Worm (Caenorhabditis elegans) whole organism, L1 larva: Measurements from ENCODE around the gene nlp-58.

Source experiments
- C04F5.9 ChIP-seq: sonication (generic microtip); optimal IDR thresholded peaks from 2 replicates; lab custom pipeline; 2016; ENCODE audit warnings: missing genetic modification characterization, missing compliant biosample characterization
- C34B4.2 ChIP-seq: sonication (generic microtip); optimal IDR thresholded peaks from 2 replicates; lab custom pipeline; 2017; ENCODE audit warnings: mild to moderate bottlenecking, missing genetic modification characterization, missing compliant biosample characterization
- F16B12.6 ChIP-seq: fragments of 150-350 bp; optimal IDR thresholded peaks from 2 replicates; lab custom pipeline; 2014; ENCODE audit warnings: missing biosample characterization, missing genetic modification characterization
- Y116A8C.19 ChIP-seq: sonication (generic microtip); optimal IDR thresholded peaks from 2 replicates; lab custom pipeline; 2016; ENCODE audit warnings: missing compliant biosample characterization, missing genetic modification characterization, borderline replicate concordance
- aha-1 ChIP-seq: fragments of 150-350 bp; optimal IDR thresholded peaks from 2 replicates; lab custom pipeline; 2014; ENCODE audit warnings: missing biosample characterization, missing genetic modification characterization
- alr-1 ChIP-seq: fragments of 200-800 bp; sonication (Bioruptor generic); optimal IDR thresholded peaks from 2 replicates; lab custom pipeline; 2018; ENCODE audit warnings: borderline replicate concordance, mild to moderate bottlenecking, missing genetic modification characterization, missing compliant biosample characterization
- aly-2 ChIP-seq: fragments of 150-350 bp; optimal IDR thresholded peaks from 2 replicates; lab custom pipeline; 2014; ENCODE audit warnings: missing biosample characterization, missing genetic modification characterization
- ceh-63 ChIP-seq: fragments of 200-800 bp; sonication (Bioruptor generic); optimal IDR thresholded peaks from 2 replicates; lab custom pipeline; 2018; ENCODE audit warnings: mild to moderate bottlenecking, missing genetic modification characterization, missing compliant biosample characterization
- ceh-8 ChIP-seq: fragments of 200-800 bp; sonication (Bioruptor generic); optimal IDR thresholded peaks from 2 replicates; lab custom pipeline; 2018; ENCODE audit warnings: mild to moderate bottlenecking, missing genetic modification characterization, moderate library complexity, missing compliant biosample characterization
- ceh-88 ChIP-seq: fragments of 200-800 bp; sonication (Bioruptor generic); IDR thresholded peaks from 2 replicates; pipeline ENCODE4 v1.3.6; 2022; ENCODE audit warnings: missing genetic modification characterization, missing compliant biosample characterization
- ceh-90 ChIP-seq: sonication (generic microtip); optimal IDR thresholded peaks from 2 replicates; lab custom pipeline; 2016; ENCODE audit warnings: missing genetic modification characterization, missing compliant biosample characterization
- dpl-1 ChIP-seq, 3 experiments: fragments of 150-350 bp in 2 of 3; sonication (generic microtip) in 1 of 3; optimal IDR thresholded peaks; 2 replicates each; lab custom pipeline; 2014 to 2017; ENCODE audit warnings: missing biosample characterization in 3 of 3, missing genetic modification characterization in 3 of 3, missing genetic modification reagents in 3 of 3
- dsc-1 ChIP-seq: sonication (generic microtip); optimal IDR thresholded peaks from 2 replicates; lab custom pipeline; 2016; ENCODE audit warnings: mild to moderate bottlenecking, missing genetic modification characterization, missing compliant biosample characterization
- efl-1 ChIP-seq, 4 experiments: fragments of 150-350 bp; optimal IDR thresholded peaks in 3 of 4; peaks in 1 of 4; 1 replicate in 1 of 4; 2 replicates in 3 of 4; lab custom pipeline; 2014; ENCODE audit warnings: missing biosample characterization in 2 of 4, missing genetic modification characterization in 2 of 4, missing genetic modification reagents in 2 of 4
- efl-3 ChIP-seq: fragments of 200-800 bp; sonication (Bioruptor generic); optimal IDR thresholded peaks from 2 replicates; lab custom pipeline; 2018; ENCODE audit warnings: mild to moderate bottlenecking, missing genetic modification characterization, missing compliant biosample characterization
- egl-27 ChIP-seq, 2 experiments: fragments of 150-350 bp in 1 of 2; sonication (generic microtip); optimal IDR thresholded peaks; 3 replicates each; lab custom pipeline; 2017 to 2018; ENCODE audit warnings: missing biosample characterization in 2 of 2, missing genetic modification characterization in 2 of 2, missing genetic modification reagents in 2 of 2
- fkh-10 ChIP-seq: sonication (generic microtip); optimal IDR thresholded peaks from 2 replicates; lab custom pipeline; 2017; ENCODE audit warnings: missing biosample characterization, missing genetic modification reagents, missing genetic modification characterization
- fkh-4 ChIP-seq: sonication (generic microtip); optimal IDR thresholded peaks from 2 replicates; lab custom pipeline; 2016; ENCODE audit warnings: missing compliant biosample characterization, missing genetic modification characterization, borderline replicate concordance
- grh-1 ChIP-seq: fragments of 200-800 bp; sonication (Bioruptor generic); IDR thresholded peaks from 2 replicates; pipeline ENCODE4 v1.3.6; 2022; ENCODE audit warnings: missing genetic modification reagents, missing genetic modification characterization, missing compliant biosample characterization
- hpl-2 ChIP-seq: fragments of 150-350 bp; optimal IDR thresholded peaks from 2 replicates; lab custom pipeline; 2014; ENCODE audit warnings: missing biosample characterization, missing genetic modification reagents, missing genetic modification characterization
- irx-1 ChIP-seq: sonication (generic microtip); optimal IDR thresholded peaks from 2 replicates; lab custom pipeline; 2016; ENCODE audit warnings: missing genetic modification characterization, missing compliant biosample characterization
- jun-1 ChIP-seq: fragments of 150-350 bp; optimal IDR thresholded peaks from 2 replicates; lab custom pipeline; 2014; ENCODE audit warnings: missing biosample characterization, missing genetic modification reagents, missing genetic modification characterization
- lin-13 ChIP-seq: fragments of 150-350 bp; optimal IDR thresholded peaks from 2 replicates; lab custom pipeline; 2014; ENCODE audit warnings: missing biosample characterization, missing genetic modification reagents, missing genetic modification characterization
- lin-14 ChIP-seq: fragments of 200-800 bp; sonication (Bioruptor generic); optimal IDR thresholded peaks from 2 replicates; lab custom pipeline; 2018; ENCODE audit warnings: mild to moderate bottlenecking, missing genetic modification characterization, moderate library complexity, missing compliant biosample characterization
- lin-15B ChIP-seq: fragments of 150-350 bp; sonication (generic microtip); optimal IDR thresholded peaks from 3 replicates; lab custom pipeline; 2014; ENCODE audit warnings: missing biosample characterization, missing genetic modification characterization
- lin-35 ChIP-seq, 2 experiments: fragments of 150-350 bp; optimal IDR thresholded peaks; 2 replicates each; lab custom pipeline; 2014; ENCODE audit warnings: missing biosample characterization in 2 of 2, missing genetic modification characterization in 2 of 2, missing genetic modification reagents in 2 of 2
- mab-9 ChIP-seq: fragments of 200-800 bp; sonication (Bioruptor generic); IDR thresholded peaks from 2 replicates; pipeline ENCODE4 v1.3.6; 2022; ENCODE audit warnings: missing genetic modification reagents, missing genetic modification characterization, missing compliant biosample characterization
- mep-1 ChIP-seq: fragments of 150-350 bp; optimal IDR thresholded peaks from 2 replicates; lab custom pipeline; 2014; ENCODE audit warnings: missing biosample characterization, missing genetic modification characterization
- nhr-11 ChIP-seq: fragments of 150-350 bp; optimal IDR thresholded peaks from 2 replicates; lab custom pipeline; 2014; ENCODE audit warnings: missing biosample characterization, missing genetic modification characterization
- nhr-19 ChIP-seq: fragments of 200-800 bp; sonication (Bioruptor generic); conservative IDR thresholded peaks from 2 replicates; pipeline ENCODE4 v1.3.6; 2022; ENCODE audit warnings: missing genetic modification characterization, missing compliant biosample characterization
- nhr-71 ChIP-seq: sonication (generic microtip); optimal IDR thresholded peaks from 2 replicates; lab custom pipeline; 2016; ENCODE audit warnings: mild to moderate bottlenecking, missing genetic modification characterization, moderate library complexity, missing compliant biosample characterization
- nhr-76 ChIP-seq: sonication (generic microtip); optimal IDR thresholded peaks from 2 replicates; lab custom pipeline; 2017; ENCODE audit warnings: missing biosample characterization, missing genetic modification characterization
- nhr-77 ChIP-seq: fragments of 150-350 bp; optimal IDR thresholded peaks from 2 replicates; lab custom pipeline; 2014; ENCODE audit warnings: missing biosample characterization, missing genetic modification characterization
- nhr-90 ChIP-seq: sonication (generic microtip); optimal IDR thresholded peaks from 2 replicates; lab custom pipeline; 2016; ENCODE audit warnings: mild to moderate bottlenecking, missing genetic modification characterization, missing compliant biosample characterization; ENCODE audit not compliant: poor library complexity
- pax-3 ChIP-seq: fragments of 200-800 bp; sonication (Bioruptor generic); optimal IDR thresholded peaks from 2 replicates; lab custom pipeline; 2018; ENCODE audit warnings: mild to moderate bottlenecking, missing genetic modification characterization, moderate library complexity, missing compliant biosample characterization
- rnt-1 ChIP-seq: sonication (generic microtip); optimal IDR thresholded peaks from 2 replicates; lab custom pipeline; 2016; ENCODE audit warnings: mild to moderate bottlenecking, missing genetic modification characterization, moderate library complexity, missing compliant biosample characterization
- snpc-4 ChIP-seq: fragments of 150-350 bp; optimal IDR thresholded peaks from 2 replicates; lab custom pipeline; 2014; ENCODE audit warnings: missing biosample characterization, missing genetic modification characterization
- swsn-7 ChIP-seq: sonication (generic microtip); optimal IDR thresholded peaks from 2 replicates; lab custom pipeline; 2016; ENCODE audit warnings: missing genetic modification characterization, missing compliant biosample characterization
- tbx-2 ChIP-seq: sonication (generic microtip); optimal IDR thresholded peaks from 2 replicates; lab custom pipeline; 2016; ENCODE audit warnings: missing genetic modification characterization, missing compliant biosample characterization
- unc-130 ChIP-seq: fragments of 150-350 bp; optimal IDR thresholded peaks from 2 replicates; lab custom pipeline; 2017; ENCODE audit warnings: missing biosample characterization, missing genetic modification characterization, inconsistent platforms
- unc-62 ChIP-seq: fragments of 150-350 bp; optimal IDR thresholded peaks from 2 replicates; lab custom pipeline; 2014; ENCODE audit warnings: missing biosample characterization, missing genetic modification reagents, missing genetic modification characterization
- unc-86 ChIP-seq: sonication (generic microtip); optimal IDR thresholded peaks from 2 replicates; lab custom pipeline; 2016; ENCODE audit warnings: missing genetic modification characterization, missing compliant biosample characterization
- unc-98 ChIP-seq: fragments of 200-800 bp; sonication (Bioruptor generic); IDR thresholded peaks from 2 replicates; pipeline ENCODE4 v1.3.6; 2022; ENCODE audit warnings: missing genetic modification characterization, missing compliant biosample characterization
- xbp-1 ChIP-seq: sonication (generic microtip); optimal IDR thresholded peaks from 2 replicates; lab custom pipeline; 2016; ENCODE audit warnings: missing genetic modification characterization, missing compliant biosample characterization
- zag-1 ChIP-seq: fragments of 150-350 bp; optimal IDR thresholded peaks from 2 replicates; lab custom pipeline; 2014; ENCODE audit warnings: missing biosample characterization, missing genetic modification characterization
- zip-4 ChIP-seq: fragments of 200-800 bp; sonication (Bioruptor generic); optimal IDR thresholded peaks from 2 replicates; lab custom pipeline; 2018; ENCODE audit warnings: mild to moderate bottlenecking, missing genetic modification characterization, moderate library complexity, missing compliant biosample characterization
- ztf-4 ChIP-seq: fragments of 150-350 bp; optimal IDR thresholded peaks from 2 replicates; lab custom pipeline; 2014; ENCODE audit warnings: missing biosample characterization, missing genetic modification characterization

Gene nlp-58

DNA sequence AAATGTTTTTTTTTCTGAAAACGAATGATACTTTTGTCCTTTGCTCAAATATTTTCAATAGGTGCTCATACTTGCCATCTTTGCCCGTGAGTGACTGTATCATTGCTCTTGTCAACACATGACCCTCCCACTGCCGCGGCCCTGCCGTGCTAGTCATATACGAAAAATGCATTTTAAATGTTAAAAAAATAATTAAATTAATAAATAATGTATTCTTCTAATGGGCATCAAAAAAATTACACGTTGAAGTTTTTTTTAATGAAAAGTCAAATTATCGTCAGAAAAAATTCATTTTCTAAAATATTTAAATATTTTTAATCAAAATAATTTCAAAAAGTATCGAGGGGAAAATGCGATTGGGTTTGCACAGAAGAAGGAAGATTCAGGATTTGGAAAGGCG, 26.3 kb downstream of the nlp-58 start, which contains the start of gene C50H2.7:
Gene C50H2.7 (plus strand): TSS at position 301 of the 400 bp plus-strand sequence.
- no peak for TF ChIP-seq nhr-11 (tag; lab: Kevin White, UChicago)
- no peak for TF ChIP-seq fkh-10 (GFP tag; lab: Kevin White, UChicago)
- TF ChIP-seq pax-3 = no peak
- no peak for TF ChIP-seq tbx-2 (tag; lab: Kevin White, UChicago)
- no peak for TF ChIP-seq efl-3 (GFP tag; lab: Kevin White, UChicago)
- no peak for TF ChIP-seq aly-2 (tag; lab: Kevin White, UChicago)
- no peak for TF ChIP-seq ztf-4 (tag; lab: Kevin White, UChicago)
- TF ChIP-seq irx-1 (tag; lab: Kevin White, UChicago) = no peak
- no peak for TF ChIP-seq jun-1 (tag; lab: Kevin White, UChicago)
- TF ChIP-seq grh-1 (GFP tag; lab: Robert Waterston, UW) = no peak
- no peak for TF ChIP-seq dsc-1 (tag; lab: Kevin White, UChicago)
- TF ChIP-seq zip-4 (GFP tag; lab: Kevin White, UChicago) = no peak
- no peak for TF ChIP-seq Y116A8C.19 (tag; lab: Kevin White, UChicago)
- no peak for TF ChIP-seq aha-1
- TF ChIP-seq nhr-19 (GFP tag; lab: Robert Waterston, UW) = no peak
- no peak for TF ChIP-seq xbp-1 (tag; lab: Kevin White, UChicago)
- no peak for TF ChIP-seq lin-13 (GFP tag; lab: Kevin White, UChicago)

DNA sequence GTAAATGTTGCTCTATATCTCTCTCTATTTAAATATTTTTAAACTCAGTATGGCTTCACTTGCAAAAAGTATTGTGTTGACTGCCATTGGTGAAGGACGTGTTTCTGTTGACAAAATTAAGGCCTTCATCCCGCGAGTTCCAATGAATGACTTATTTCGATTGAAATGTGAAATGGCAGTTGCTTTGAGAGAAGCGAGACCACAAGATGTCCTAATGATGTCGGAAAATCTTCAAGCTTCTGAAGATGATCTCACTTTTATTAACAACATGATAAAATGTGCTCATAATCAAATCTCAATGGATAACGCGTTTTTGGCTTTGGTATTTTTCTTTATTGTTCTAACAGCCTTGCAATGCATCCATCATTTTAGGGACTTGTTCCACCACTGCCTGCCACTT, 27.5 kb downstream of the nlp-58 start, which contains the start of gene ceh-75:
Gene ceh-75 (plus strand): TSS at position 50 of the 400 bp plus-strand sequence.
- TF ChIP-seq unc-62 (GFP tag; lab: Kevin White, UChicago) = no peak
- no peak for TF ChIP-seq ceh-90
- TF ChIP-seq lin-35 (GFP tag; optimal IDR thresholded peaks at IDR 0.05; lab: Kevin White, UChicago) = no peak
- TF ChIP-seq alr-1 = no peak
- no peak for TF ChIP-seq mab-9 (GFP tag; lab: Robert Waterston, UW)
- TF ChIP-seq, all 84 proteins: peak for 0

DNA sequence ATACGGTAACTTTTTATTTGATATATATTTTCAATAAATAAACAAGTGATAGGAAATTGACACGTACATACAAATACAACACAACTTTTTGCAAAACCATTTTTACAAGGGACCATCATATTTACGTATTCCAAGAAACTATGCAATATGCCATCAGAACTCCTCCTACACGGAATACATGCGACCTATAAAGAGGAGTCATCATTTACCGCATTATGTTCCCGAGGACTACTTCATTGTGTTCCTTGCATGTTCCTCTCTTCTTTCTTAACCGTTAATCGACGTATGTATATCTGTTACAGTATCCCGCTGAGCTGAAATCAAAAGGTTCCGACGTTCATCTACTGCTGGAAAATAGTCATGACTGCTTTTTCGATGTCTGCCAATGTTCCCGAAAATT, 30.3 kb downstream of the nlp-58 start, which contains the start of gene C50H2.5:
Gene C50H2.5 (plus strand): TSS at position 301 of the 400 bp plus-strand sequence.
- TF ChIP-seq C04F5.9 (no peak), zag-1 (tag; lab: Kevin White, UChicago) (no peak), egl-27 (tag; optimal IDR thresholded peaks at IDR 0.05; lab: Kevin White, UChicago) (no peak), efl-1 (optimal IDR thresholded peaks at IDR 0.05; lab: Kevin White, UChicago) (no peak), efl-1 (GFP tag; optimal IDR thresholded peaks at IDR 0.05 in 1 of 2; lab: Kevin White, UChicago) (no peak), nhr-71 (tag; lab: Kevin White, UChicago) (no peak), lin-15B (no peak), lin-13 (GFP tag; lab: Kevin White, UChicago) (no peak), lin-14 (GFP tag; lab: Kevin White, UChicago) (no peak), lin-35 (GFP tag; optimal IDR thresholded peaks at IDR 0.05; lab: Kevin White, UChicago) (no peak), pax-3 (no peak), efl-3 (GFP tag; lab: Kevin White, UChicago) (no peak), ztf-4 (tag; lab: Kevin White, UChicago) (no peak), F16B12.6 (no peak), dpl-1 (GFP tag; optimal IDR thresholded peaks at IDR 0.05; lab: Kevin White, UChicago) (no peak), mab-9 (GFP tag; lab: Robert Waterston, UW) (no peak), mep-1 (tag; lab: Kevin White, UChicago) (no peak), unc-98 (GFP tag; lab: Robert Waterston, UW) (no peak), unc-86 (tag; lab: Kevin White, UChicago) (no peak), ceh-63 (GFP tag; lab: Kevin White, UChicago) (no peak), rnt-1 (tag; lab: Kevin White, UChicago) (no peak)

DNA sequence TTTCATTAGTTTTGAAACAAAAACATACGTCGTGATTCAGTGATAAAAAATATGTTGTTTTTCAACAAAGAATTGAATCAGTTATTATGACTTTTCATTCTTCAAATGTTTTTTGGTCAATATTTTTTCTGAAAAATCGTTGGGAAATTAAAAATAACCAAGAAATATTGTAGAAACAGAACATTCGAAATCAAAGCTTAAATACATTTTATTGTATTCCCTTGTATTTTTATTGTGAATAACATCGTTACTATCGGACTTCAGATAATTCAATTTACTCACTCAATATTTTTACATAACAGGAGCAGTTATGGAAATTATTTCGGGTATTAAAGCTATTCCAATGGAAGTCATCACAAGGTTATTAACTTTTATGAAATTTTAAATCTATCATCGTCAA, 32.1 kb downstream of the nlp-58 start, which contains the start of gene C50H2.4:
Gene C50H2.4 (plus strand): TSS at position 301 of the 400 bp plus-strand sequence.
- no peak for TF ChIP-seq nhr-77
- no peak for TF ChIP-seq C34B4.2 (tag; lab: Kevin White, UChicago)
- no peak for TF ChIP-seq swsn-7 (tag; lab: Kevin White, UChicago)
- TF ChIP-seq nhr-76 = no peak
- no peak for TF ChIP-seq nhr-90 (tag; lab: Kevin White, UChicago)
- TF ChIP-seq lin-14 (GFP tag; lab: Kevin White, UChicago) = no peak
- no peak for TF ChIP-seq unc-62 (GFP tag; lab: Kevin White, UChicago)
- no peak for TF ChIP-seq unc-130 (tag; lab: Kevin White, UChicago)
- no peak for TF ChIP-seq ceh-8 (GFP tag; lab: Kevin White, UChicago)
- TF ChIP-seq snpc-4 = no peak
- TF ChIP-seq ceh-88 (GFP tag; lab: Robert Waterston, UW) = no peak
- TF ChIP-seq mab-9 (GFP tag; lab: Robert Waterston, UW) = no peak
- no peak for TF ChIP-seq hpl-2 (GFP tag; lab: Kevin White, UChicago)
- no peak for TF ChIP-seq ceh-90
- no peak for TF ChIP-seq fkh-4 (tag; lab: Kevin White, UChicago)
